Worm (Caenorhabditis elegans): ENCODE data around the gene C14E2.11.

DNA sequence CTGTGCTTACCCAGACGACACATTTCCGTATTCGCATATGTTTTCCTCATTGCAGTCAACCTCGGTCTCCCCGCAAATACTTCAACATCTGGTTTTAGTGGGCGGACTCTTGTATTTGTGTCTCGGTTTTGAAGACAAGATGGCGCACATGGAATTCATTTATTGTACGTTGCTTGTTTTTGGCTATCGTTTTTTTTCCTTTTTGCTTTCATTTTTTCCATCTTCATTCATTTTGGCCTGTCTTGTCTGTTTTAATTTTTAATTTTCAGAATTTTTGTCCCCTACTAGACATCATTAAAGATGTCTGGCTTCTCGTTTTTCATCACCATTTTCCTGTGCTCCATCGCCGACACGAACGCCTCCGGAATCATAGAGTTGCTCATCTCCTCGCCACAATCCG, 14.6 kb upstream of the C14E2.11 start, which contains the start of gene arg-1:
- no peak for TF ChIP-seq unc-86 (tag; optimal IDR thresholded peaks at IDR 0.05)
- TF ChIP-seq ama-1 (optimal IDR thresholded peaks at IDR 0.05) = no peak
- TF ChIP-seq pqm-1 (tag; optimal IDR thresholded peaks at IDR 0.05) = no peak
- TF ChIP-seq blmp-1 (tag; optimal IDR thresholded peaks at IDR 0.05) = no peak
- no peak for TF ChIP-seq hpl-2 (GFP tag; optimal IDR thresholded peaks at IDR 0.05)
- TF ChIP-seq jun-1 (tag; optimal IDR thresholded peaks at IDR 0.05) = no peak
- TF ChIP-seq ztf-11 (tag; optimal IDR thresholded peaks at IDR 0.05) = no peak
- no peak for TF ChIP-seq elt-3 (tag; optimal IDR thresholded peaks at IDR 0.05)
- TF ChIP-seq mdl-1 (tag; optimal IDR thresholded peaks at IDR 0.05) = no peak
- no peak for TF ChIP-seq nhr-11 (tag; optimal IDR thresholded peaks at IDR 0.05)
- no peak for TF ChIP-seq ces-1 (GFP tag; optimal IDR thresholded peaks at IDR 0.05)
- no peak for TF ChIP-seq ceh-82 (tag; optimal IDR thresholded peaks at IDR 0.05)
- TF ChIP-seq unc-62 (GFP tag; optimal IDR thresholded peaks at IDR 0.05) = no peak
